Worm (Caenorhabditis elegans) whole organism, mixed stage, embryonic: ENCODE measurements around the gene C17C3.11.
A peak's percentile ranks its signal among the peaks of the same experiment; 100 is the strongest.

ENCODE experiments used
- ces-1 ChIP-seq: fragments of 150-350 bp; optimal IDR thresholded peaks from 2 replicates; lab custom pipeline; 2014; ENCODE audit warnings: missing biosample characterization, missing genetic modification reagents, missing genetic modification characterization
- cnd-1 ChIP-seq: fragments of 200-800 bp; sonication (Bioruptor generic); optimal IDR thresholded peaks from 2 replicates; lab custom pipeline; 2018; ENCODE audit warnings: mild to moderate bottlenecking, missing genetic modification characterization, missing compliant biosample characterization
- elt-1 ChIP-seq: sonication (generic microtip); optimal IDR thresholded peaks from 2 replicates; lab custom pipeline; 2017; ENCODE audit warnings: missing genetic modification characterization, mild to moderate bottlenecking, missing compliant biosample characterization, antibody characterized with exemption, moderate library complexity, borderline replicate concordance; ENCODE audit not compliant: insufficient read depth
- lin-32 ChIP-seq: fragments of 200-800 bp; sonication (Bioruptor generic); optimal IDR thresholded peaks from 2 replicates; lab custom pipeline; 2018; ENCODE audit warnings: mild to moderate bottlenecking, missing genetic modification characterization, missing compliant biosample characterization
- mep-1 ChIP-seq: fragments of 150-350 bp; optimal IDR thresholded peaks from 2 replicates; lab custom pipeline; 2017; ENCODE audit warnings: missing biosample characterization, missing genetic modification reagents, missing genetic modification characterization, inconsistent platforms
- nhr-12 ChIP-seq: fragments of 150-350 bp; optimal IDR thresholded peaks from 2 replicates; lab custom pipeline; 2014; ENCODE audit warnings: missing biosample characterization, missing genetic modification characterization
- nhr-28 ChIP-seq: fragments of 150-350 bp; optimal IDR thresholded peaks from 2 replicates; lab custom pipeline; 2014; ENCODE audit warnings: missing biosample characterization, missing genetic modification characterization
- sem-2 ChIP-seq: fragments of 200-800 bp; sonication (Bioruptor generic); optimal IDR thresholded peaks from 2 replicates; lab custom pipeline; 2018; ENCODE audit warnings: mild to moderate bottlenecking, missing genetic modification characterization, missing compliant biosample characterization
- snpc-4 ChIP-seq: fragments of 150-350 bp; optimal IDR thresholded peaks from 2 replicates; lab custom pipeline; 2014; ENCODE audit warnings: missing biosample characterization, missing genetic modification characterization
- sptf-1 ChIP-seq: sonication (generic microtip); optimal IDR thresholded peaks from 2 replicates; lab custom pipeline; 2017; ENCODE audit warnings: mild to moderate bottlenecking, missing genetic modification characterization, moderate library complexity, missing compliant biosample characterization
- unc-62 ChIP-seq: fragments of 150-350 bp; optimal IDR thresholded peaks from 2 replicates; lab custom pipeline; 2014; ENCODE audit warnings: missing biosample characterization, missing genetic modification reagents, missing genetic modification characterization
- ztf-11 ChIP-seq: fragments of 150-350 bp; optimal IDR thresholded peaks from 2 replicates; lab custom pipeline; 2014; ENCODE audit warnings: missing biosample characterization, missing genetic modification characterization

- no peak for TF ChIP-seq sptf-1 (tag; lab: Kevin White, UChicago)
- TF ChIP-seq unc-62 = no peak
- TF ChIP-seq elt-1 (tag; lab: Kevin White, UChicago) = no peak
- no peak for TF ChIP-seq ztf-11 (tag; lab: Kevin White, UChicago)
- no peak for TF ChIP-seq mep-1 (tag; lab: Kevin White, UChicago)
- TF ChIP-seq lin-32 = no peak
- TF ChIP-seq sem-2 = no peak
- TF ChIP-seq snpc-4 = no peak
- TF ChIP-seq ces-1 = peak; percentile 79
- TF ChIP-seq nhr-12 (tag; lab: Kevin White, UChicago) = no peak
- no peak for TF ChIP-seq nhr-28
- TF ChIP-seq cnd-1 = no peak
Observed at ce11 chrII:5505820-5506287, 31.8 kb upstream of the C17C3.11 start, which contains the start of gene npp-24.
